Worm (Caenorhabditis elegans): ENCODE data around the gene gst-40.

Gene gst-40

ce11 chrIV:760267-760666 lies at the start of gene gst-40:
TSS of gene gst-40 (plus strand) at chrIV:760502.
- TF ChIP-seq mec-3 (tag; optimal IDR thresholded peaks at IDR 0.05; ENCODE audit: borderline replicate concordance) (no peak), ceh-30 (tag; optimal IDR thresholded peaks at IDR 0.05) (no peak), unc-42 (tag; optimal IDR thresholded peaks at IDR 0.05) (peak; percentile 39), elt-2 (tag; optimal IDR thresholded peaks at IDR 0.05) (no peak), fax-1 (tag; optimal IDR thresholded peaks at IDR 0.05) (no peak), syd-9 (tag; optimal IDR thresholded peaks at IDR 0.05) (no peak), rnt-1 (tag; optimal IDR thresholded peaks at IDR 0.05) (no peak), pax-1 (tag; optimal IDR thresholded peaks at IDR 0.05) (no peak), ceh-45 (GFP tag; IDR thresholded peaks at IDR 0.05) (no peak)

- no peak for TF ChIP-seq C38D4.7 (GFP tag; optimal IDR thresholded peaks at IDR 0.05)
- TF ChIP-seq unc-42 (tag; optimal IDR thresholded peaks at IDR 0.05) = peak; percentile 67
Measured at ce11 chrIV:715433-715832, 44.9 kb upstream of the gst-40 start.

DNA sequence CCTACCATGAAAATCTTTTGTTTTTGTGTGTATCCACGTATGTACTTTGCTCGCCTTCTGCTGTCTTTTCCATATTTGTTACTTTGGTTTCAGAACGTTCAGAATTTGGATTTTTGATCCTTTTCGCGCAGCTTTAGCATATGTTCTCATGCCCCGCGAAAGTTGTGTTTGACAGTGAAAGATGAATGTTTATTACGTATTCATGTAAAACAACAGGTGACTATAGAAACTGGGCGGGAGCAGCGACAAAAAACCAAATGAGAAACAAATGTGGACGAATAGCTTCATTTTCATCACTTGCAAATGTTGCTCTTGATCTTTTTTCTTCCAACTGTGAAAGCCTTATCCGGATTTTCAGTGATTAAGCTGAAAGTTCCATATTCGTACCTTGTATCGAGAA lies 44.0 kb upstream of the gst-40 start, which contains the start of gene clec-164:
Gene clec-164 (plus strand): TSS at position 301 of the 400 bp plus-strand sequence.
- TF ChIP-seq sox-4 (tag; optimal IDR thresholded peaks at IDR 0.05) (no peak), nhr-11 (tag; optimal IDR thresholded peaks at IDR 0.05) (no peak), nfya-1 (tag; optimal IDR thresholded peaks at IDR 0.05) (no peak), K02D7.2 (tag; optimal IDR thresholded peaks at IDR 0.05) (no peak), ahr-1 (tag; optimal IDR thresholded peaks at IDR 0.05) (no peak), pha-2 (tag; optimal IDR thresholded peaks at IDR 0.05) (no peak), ceh-34 (tag; optimal IDR thresholded peaks at IDR 0.05) (no peak)

DNA sequence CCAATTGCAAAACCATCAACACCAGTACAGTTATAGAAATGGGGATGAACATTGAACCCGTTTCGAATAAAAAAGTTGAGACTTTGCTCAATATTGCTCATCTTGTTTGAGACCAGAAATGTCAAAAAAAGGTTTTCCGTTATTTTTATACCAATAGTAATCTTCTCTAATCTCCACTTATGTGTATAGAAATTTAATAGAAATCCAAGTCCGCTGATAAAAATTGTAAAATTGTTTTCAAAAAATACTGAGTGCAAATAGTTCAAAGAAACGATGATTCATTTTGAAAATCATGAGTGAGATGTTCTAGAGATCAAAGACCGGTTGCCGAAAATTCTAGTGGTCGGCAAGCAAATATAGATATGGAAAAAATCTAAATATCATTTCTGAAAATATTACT lies 41.0 kb upstream of the gst-40 start, which contains the start of gene Y55F3C.10:
Gene Y55F3C.10 (minus strand): TSS at position 101 of the 400 bp plus-strand sequence.
- TF ChIP-seq nhr-232 (tag; optimal IDR thresholded peaks at IDR 0.05) (no peak), ceh-31 (tag; optimal IDR thresholded peaks at IDR 0.05) (no peak), pat-9 (tag; optimal IDR thresholded peaks at IDR 0.05) (no peak), ceh-48 (tag; optimal IDR thresholded peaks at IDR 0.05) (no peak), ceh-9 (tag; optimal IDR thresholded peaks at IDR 0.05) (no peak), ceh-45 (GFP tag; IDR thresholded peaks at IDR 0.05) (no peak), lin-11 (tag; optimal IDR thresholded peaks at IDR 0.05) (no peak), ref-2 (tag; optimal IDR thresholded peaks at IDR 0.05) (no peak), C38D4.7 (GFP tag; optimal IDR thresholded peaks at IDR 0.05) (no peak)

ce11 chrIV:728095-728494 lies 32.2 kb upstream of the gst-40 start, which contains the start of gene Y55F3C.9:
TSS of gene Y55F3C.9 (minus strand) at chrIV:728195.
- TF ChIP-seq unc-86 (tag; optimal IDR thresholded peaks at IDR 0.05) = no peak

DNA sequence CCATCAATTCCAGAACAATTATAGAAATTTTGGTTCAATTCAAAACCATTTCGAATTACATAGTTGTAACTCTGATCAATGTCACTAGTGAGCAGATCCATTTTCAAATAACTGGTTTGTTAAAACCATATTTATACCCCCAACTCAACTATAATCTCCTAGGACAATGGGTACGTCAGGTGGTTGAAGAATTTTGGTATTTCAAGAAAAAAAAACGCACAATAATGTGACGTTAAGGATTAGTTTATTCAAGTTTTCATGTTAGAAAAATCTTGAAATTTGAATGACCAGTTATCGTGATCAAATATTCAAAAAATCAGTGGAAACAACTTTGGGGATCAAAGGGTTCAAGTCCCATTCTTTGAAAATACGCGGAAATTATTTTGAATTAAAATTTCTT lies 29.4 kb upstream of the gst-40 start, which contains the start of gene srt-24:
Gene srt-24 (minus strand): TSS at position 101 of the 400 bp plus-strand sequence.
- no peak for TF ChIP-seq hlh-13 (GFP tag; optimal IDR thresholded peaks at IDR 0.05)
- no peak for TF ChIP-seq hlh-8 (tag; optimal IDR thresholded peaks at IDR 0.05)
- no peak for TF ChIP-seq ets-4 (tag; optimal IDR thresholded peaks at IDR 0.05)
- no peak for TF ChIP-seq ceh-30 (tag; optimal IDR thresholded peaks at IDR 0.05)

DNA sequence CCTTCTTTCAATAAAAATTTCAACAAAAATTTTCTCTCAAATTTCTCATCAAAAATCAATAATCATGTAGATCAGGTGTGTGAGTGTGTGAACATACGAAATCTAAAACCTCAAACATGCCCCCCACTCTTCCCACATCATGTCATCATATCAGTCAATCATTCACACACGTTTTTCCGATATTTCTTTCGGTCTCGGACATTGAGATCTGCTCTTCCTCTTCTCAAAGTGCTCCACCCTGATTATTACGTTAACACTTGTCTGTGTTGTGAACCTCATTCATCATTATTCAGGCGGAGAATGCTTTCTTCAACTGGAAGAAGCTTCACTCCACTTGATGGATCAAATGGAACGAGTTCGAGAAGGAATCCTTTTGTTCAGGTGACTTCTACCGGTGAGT lies 23.9 kb upstream of the gst-40 start, which contains the start of gene kvs-5:
Gene kvs-5 (plus strand): TSS at position 301 of the 400 bp plus-strand sequence.
- TF ChIP-seq hlh-6 (tag; optimal IDR thresholded peaks at IDR 0.05) (no peak), ceh-19 (GFP tag; optimal IDR thresholded peaks at IDR 0.05) (no peak), hlh-13 (GFP tag; optimal IDR thresholded peaks at IDR 0.05) (no peak), hlh-15 (tag; optimal IDR thresholded peaks at IDR 0.05) (no peak), madf-2 (tag; optimal IDR thresholded peaks at IDR 0.05) (no peak), unc-55 (GFP tag; optimal IDR thresholded peaks at IDR 0.05) (peak; percentile 47), elt-2 (tag; optimal IDR thresholded peaks at IDR 0.05) (no peak)

All from whole organism, late embryonic.